Worm (Caenorhabditis elegans) whole organism, L3 larva: Measurements from ENCODE around the gene pab-2.

Experiments
- R02D3.7 ChIP-seq: fragments of 150-350 bp; optimal IDR thresholded peaks from 2 replicates; lab custom pipeline; 2014; ENCODE audit warnings: missing biosample characterization, missing genetic modification characterization
- egl-27 ChIP-seq: sonication (generic microtip); optimal IDR thresholded peaks from 4 replicates; lab custom pipeline; 2017; ENCODE audit warnings: missing biosample characterization, missing genetic modification reagents, missing genetic modification characterization
- elt-1 ChIP-seq: fragments of 150-350 bp; optimal IDR thresholded peaks from 2 replicates; lab custom pipeline; 2014; ENCODE audit warnings: missing biosample characterization, missing genetic modification characterization
- mdl-1 ChIP-seq: fragments of 150-350 bp; optimal IDR thresholded peaks from 2 replicates; lab custom pipeline; 2014; ENCODE audit warnings: missing biosample characterization, missing genetic modification characterization
- nfya-1 ChIP-seq: sonication (generic microtip); optimal IDR thresholded peaks from 2 replicates; lab custom pipeline; 2017; ENCODE audit warnings: missing genetic modification characterization, mild to moderate bottlenecking, missing compliant biosample characterization, antibody characterized with exemption, moderate library complexity; ENCODE audit not compliant: insufficient read depth
- nhr-23 ChIP-seq: fragments of 150-350 bp; optimal IDR thresholded peaks from 2 replicates; lab custom pipeline; 2014; ENCODE audit warnings: missing biosample characterization, missing genetic modification reagents, missing genetic modification characterization
- snpc-4 ChIP-seq: fragments of 150-350 bp; optimal IDR thresholded peaks from 2 replicates; lab custom pipeline; 2014; ENCODE audit warnings: missing biosample characterization, missing genetic modification characterization
- unc-62 ChIP-seq: fragments of 150-350 bp; sonication (generic microtip); optimal IDR thresholded peaks from 4 replicates; lab custom pipeline; 2014; ENCODE audit warnings: missing biosample characterization, missing genetic modification reagents, missing genetic modification characterization

- TF ChIP-seq unc-62 (GFP tag; lab: Kevin White, UChicago) (no peak), mdl-1 (tag; lab: Kevin White, UChicago) (no peak), nfya-1 (tag; lab: Kevin White, UChicago) (no peak), snpc-4 (tag; lab: Kevin White, UChicago) (no peak), R02D3.7 (no peak), elt-1 (tag; lab: Kevin White, UChicago) (no peak), egl-27 (no peak), nhr-23 (no peak)
Observed at ce11 chrX:13481704-13482103, 45.5 kb downstream of the pab-2 start, which contains the start of gene srd-50.
